Worm (Caenorhabditis elegans) whole organism, L4/young adult: Measurements from ENCODE around the gene rps-21.

Experiments
- W03F9.2 ChIP-seq: fragments of 150-350 bp; optimal IDR thresholded peaks from 2 replicates; lab custom pipeline; 2014; ENCODE audit warnings: missing biosample characterization, missing genetic modification characterization
- him-1 ChIP-seq: sonication (generic microtip); optimal IDR thresholded peaks from 2 replicates; lab custom pipeline; 2016; ENCODE audit warnings: missing genotype, missing genetic modification reagents, missing genetic modification characterization, missing compliant biosample characterization

DNA sequence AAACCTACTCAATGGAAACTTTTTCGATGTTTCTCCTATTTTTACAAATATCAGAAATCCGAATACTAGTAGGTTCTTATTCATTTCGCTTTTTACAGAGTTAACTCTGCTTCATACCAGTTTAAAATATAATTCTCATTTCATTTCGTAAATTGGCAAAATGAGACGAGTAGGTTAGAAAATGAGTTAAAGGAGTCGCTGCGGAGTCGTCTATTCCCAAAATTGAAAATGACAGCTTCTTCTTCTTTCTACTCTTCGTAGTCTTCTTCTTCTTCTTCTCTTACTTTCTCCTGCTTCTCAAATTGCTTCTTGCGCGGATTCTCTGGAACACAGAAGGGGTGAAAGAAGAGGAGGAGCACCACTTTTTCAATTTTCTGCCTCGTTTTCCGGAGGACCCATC lies 44.7 kb downstream of the rps-21 start, which contains the start of gene glr-2:
- TF ChIP-seq W03F9.2 (tag; lab: Kevin White, UChicago) (no peak), him-1 (tag; lab: Kevin White, UChicago) (no peak)
